Worm (Caenorhabditis elegans) whole organism, late embryonic: Measurements from ENCODE around the gene col-177.
A peak's percentile ranks its signal among the peaks of the same experiment; 100 is the strongest.

Source experiments
- C08G9.2 ChIP-seq: sonication (generic microtip); optimal IDR thresholded peaks from 2 replicates; lab custom pipeline; 2016; ENCODE audit warnings: mild to moderate bottlenecking, missing genetic modification characterization, moderate library complexity, missing compliant biosample characterization
- C38D4.7 ChIP-seq: fragments of 200-800 bp; sonication (Bioruptor generic); optimal IDR thresholded peaks from 2 replicates; lab custom pipeline; 2018; ENCODE audit warnings: mild to moderate bottlenecking, missing genetic modification characterization, moderate library complexity, missing compliant biosample characterization
- K02D7.2 ChIP-seq: sonication (generic microtip); optimal IDR thresholded peaks from 2 replicates; lab custom pipeline; 2017; ENCODE audit warnings: mild to moderate bottlenecking, missing genetic modification characterization, missing compliant biosample characterization
- T23F11.4 ChIP-seq: fragments of 200-800 bp; sonication (Bioruptor generic); optimal IDR thresholded peaks from 2 replicates; lab custom pipeline; 2018; ENCODE audit warnings: mild to moderate bottlenecking, missing genetic modification characterization, missing compliant biosample characterization
- ahr-1 ChIP-seq: sonication (generic microtip); optimal IDR thresholded peaks from 2 replicates; lab custom pipeline; 2016; ENCODE audit warnings: missing genetic modification characterization, missing compliant biosample characterization
- ceh-14 ChIP-seq: sonication (generic microtip); optimal IDR thresholded peaks from 2 replicates; lab custom pipeline; 2016; ENCODE audit warnings: missing genotype, missing genetic modification characterization, missing compliant biosample characterization
- ceh-22 ChIP-seq: sonication (generic microtip); optimal IDR thresholded peaks from 2 replicates; lab custom pipeline; 2017; ENCODE audit warnings: missing biosample characterization, missing genetic modification characterization
- ceh-24 ChIP-seq: sonication (generic microtip); optimal IDR thresholded peaks from 2 replicates; lab custom pipeline; 2016; ENCODE audit warnings: mild to moderate bottlenecking, missing genetic modification characterization, missing compliant biosample characterization
- ceh-34 ChIP-seq: sonication (generic microtip); optimal IDR thresholded peaks from 2 replicates; lab custom pipeline; 2016; ENCODE audit warnings: mild to moderate bottlenecking, missing genetic modification characterization, missing compliant biosample characterization
- ceh-45 ChIP-seq: fragments of 200-800 bp; sonication (Bioruptor generic); IDR thresholded peaks from 2 replicates; pipeline ENCODE4 v1.3.6; 2022; ENCODE audit warnings: missing genetic modification reagents, missing genetic modification characterization, missing compliant biosample characterization
- ceh-6 ChIP-seq: fragments of 200-800 bp; sonication (Bioruptor generic); optimal IDR thresholded peaks from 2 replicates; lab custom pipeline; 2018; ENCODE audit warnings: mild to moderate bottlenecking, missing genetic modification characterization, missing compliant biosample characterization
- ceh-9 ChIP-seq: sonication (generic microtip); optimal IDR thresholded peaks from 2 replicates; lab custom pipeline; 2016; ENCODE audit warnings: mild to moderate bottlenecking, missing genetic modification characterization, inconsistent platforms, missing compliant biosample characterization
- che-1 ChIP-seq: sonication (generic microtip); optimal IDR thresholded peaks from 2 replicates; lab custom pipeline; 2016; ENCODE audit warnings: mild to moderate bottlenecking, missing genetic modification characterization, missing compliant biosample characterization
- dmd-4 ChIP-seq: sonication (generic microtip); optimal IDR thresholded peaks from 2 replicates; lab custom pipeline; 2016; ENCODE audit warnings: borderline replicate concordance, missing genetic modification characterization, missing compliant biosample characterization
- dve-1 ChIP-seq: sonication (generic microtip); optimal IDR thresholded peaks from 2 replicates; lab custom pipeline; 2017; ENCODE audit warnings: antibody characterized with exemption, mild to moderate bottlenecking, missing genetic modification characterization, missing compliant biosample characterization
- elt-4 ChIP-seq: sonication (generic microtip); optimal IDR thresholded peaks from 2 replicates; lab custom pipeline; 2016; ENCODE audit warnings: missing genetic modification characterization, missing compliant biosample characterization
- eyg-1 ChIP-seq: sonication (generic microtip); optimal IDR thresholded peaks from 2 replicates; lab custom pipeline; 2016; ENCODE audit warnings: missing genotype, missing genetic modification characterization, missing compliant biosample characterization
- fax-1 ChIP-seq: sonication (generic microtip); optimal IDR thresholded peaks from 2 replicates; lab custom pipeline; 2016; ENCODE audit warnings: missing genotype, missing genetic modification characterization, missing compliant biosample characterization
- fkh-6 ChIP-seq: sonication (generic microtip); optimal IDR thresholded peaks from 2 replicates; lab custom pipeline; 2016; ENCODE audit warnings: missing genetic modification characterization, missing compliant biosample characterization
- gmeb-2 ChIP-seq: sonication (generic microtip); optimal IDR thresholded peaks from 2 replicates; lab custom pipeline; 2016; ENCODE audit warnings: missing genetic modification characterization, inconsistent platforms, missing compliant biosample characterization
- hlh-13 ChIP-seq: fragments of 200-800 bp; sonication (Bioruptor generic); optimal IDR thresholded peaks from 2 replicates; lab custom pipeline; 2018; ENCODE audit warnings: mild to moderate bottlenecking, missing genetic modification characterization, missing compliant biosample characterization
- hlh-15 ChIP-seq: sonication (generic microtip); optimal IDR thresholded peaks from 2 replicates; lab custom pipeline; 2016; ENCODE audit warnings: missing genetic modification characterization, missing compliant biosample characterization
- hlh-6 ChIP-seq: sonication (generic microtip); optimal IDR thresholded peaks from 2 replicates; lab custom pipeline; 2016; ENCODE audit warnings: missing genotype, missing genetic modification characterization, missing compliant biosample characterization
- hlh-8 ChIP-seq: sonication (generic microtip); optimal IDR thresholded peaks from 2 replicates; lab custom pipeline; 2016; ENCODE audit warnings: missing genotype, missing genetic modification characterization, missing compliant biosample characterization
- lin-11 ChIP-seq: fragments of 200-800 bp; sonication (Bioruptor generic); optimal IDR thresholded peaks from 2 replicates; lab custom pipeline; 2018; ENCODE audit warnings: mild to moderate bottlenecking, missing genetic modification characterization, missing compliant biosample characterization
- madf-2 ChIP-seq: sonication (generic microtip); optimal IDR thresholded peaks from 2 replicates; lab custom pipeline; 2017; ENCODE audit warnings: missing genetic modification characterization, missing compliant biosample characterization
- mec-3 ChIP-seq: sonication (generic microtip); optimal IDR thresholded peaks from 2 replicates; lab custom pipeline; 2016; ENCODE audit warnings: borderline replicate concordance, missing genetic modification characterization, missing compliant biosample characterization
- nfya-1 ChIP-seq: sonication (generic microtip); optimal IDR thresholded peaks from 2 replicates; lab custom pipeline; 2017; ENCODE audit warnings: missing genetic modification characterization, mild to moderate bottlenecking, missing compliant biosample characterization, antibody characterized with exemption, moderate library complexity
- nhr-232 ChIP-seq: sonication (generic microtip); optimal IDR thresholded peaks from 2 replicates; lab custom pipeline; 2016; ENCODE audit warnings: missing genetic modification characterization, missing compliant biosample characterization
- pag-3 ChIP-seq: sonication (generic microtip); optimal IDR thresholded peaks from 2 replicates; lab custom pipeline; 2016; ENCODE audit warnings: missing compliant biosample characterization, missing genetic modification characterization, borderline replicate concordance
- pat-9 ChIP-seq: fragments of 200-800 bp; sonication (Bioruptor generic); optimal IDR thresholded peaks from 2 replicates; lab custom pipeline; 2018; ENCODE audit warnings: mild to moderate bottlenecking, missing genetic modification characterization, moderate library complexity, missing compliant biosample characterization
- pha-2 ChIP-seq: sonication (generic microtip); optimal IDR thresholded peaks from 2 replicates; lab custom pipeline; 2017; ENCODE audit warnings: mild to moderate bottlenecking, missing genetic modification characterization, missing compliant biosample characterization
- pha-4 ChIP-seq: fragments of 150-350 bp; optimal IDR thresholded peaks from 2 replicates; lab custom pipeline; 2018; ENCODE audit warnings: missing biosample characterization, missing genetic modification reagents, missing genetic modification characterization
- pqm-1 ChIP-seq: sonication (generic microtip); optimal IDR thresholded peaks from 2 replicates; lab custom pipeline; 2016; ENCODE audit warnings: missing genetic modification characterization, missing compliant biosample characterization
- sox-2 ChIP-seq: fragments of 200-800 bp; sonication (Bioruptor generic); IDR thresholded peaks from 2 replicates; pipeline ENCODE4 v1.3.6; 2022; ENCODE audit warnings: missing genetic modification reagents, missing genetic modification characterization, missing compliant biosample characterization
- syd-9 ChIP-seq: sonication (generic microtip); optimal IDR thresholded peaks from 2 replicates; lab custom pipeline; 2016; ENCODE audit warnings: mild to moderate bottlenecking, missing genetic modification characterization, moderate library complexity, missing compliant biosample characterization
- tbx-7 ChIP-seq: sonication (generic microtip); optimal IDR thresholded peaks from 2 replicates; lab custom pipeline; 2016; ENCODE audit warnings: missing genotype, missing genetic modification characterization, missing compliant biosample characterization
- ttx-3 ChIP-seq: sonication (generic microtip); optimal IDR thresholded peaks from 2 replicates; lab custom pipeline; 2016; ENCODE audit warnings: missing genetic modification reagents, missing genetic modification characterization, missing compliant biosample characterization
- unc-3 ChIP-seq, 2 experiments: fragments of 200-800 bp in 1 of 2; sonication (Bioruptor generic) in 1 of 2; sonication (generic microtip) in 1 of 2; conservative IDR thresholded peaks in 1 of 2; optimal IDR thresholded peaks in 1 of 2; 2 replicates each; pipeline versions ENCODE4 v1.3.6 to Lab custom; 2016 to 2022; ENCODE audit warnings: missing compliant biosample characterization in 2 of 2, missing genetic modification characterization in 2 of 2, missing genetic modification reagents in 1 of 2
- unc-86 ChIP-seq: sonication (generic microtip); optimal IDR thresholded peaks from 2 replicates; lab custom pipeline; 2016; ENCODE audit warnings: missing genetic modification characterization, missing compliant biosample characterization
- zip-5 ChIP-seq: sonication (generic microtip); optimal IDR thresholded peaks from 2 replicates; lab custom pipeline; 2016; ENCODE audit warnings: missing genetic modification characterization, missing compliant biosample characterization
- ztf-16 ChIP-seq: sonication (generic microtip); optimal IDR thresholded peaks from 2 replicates; lab custom pipeline; 2017; ENCODE audit warnings: missing genetic modification characterization, missing compliant biosample characterization

The col-177 gene

ce11 chrX:10963453-10964046 is 38.1 kb downstream of the col-177 start, which contains the start of gene nas-10 (continued):
- TF ChIP-seq dve-1 (tag; lab: Kevin White, UChicago) (peak; percentile 40), sox-2 (GFP tag; lab: Robert Waterston, UW) (peak; percentile 51), pha-4 (tag; lab: Kevin White, UChicago) (no peak), ceh-9 (tag; lab: Kevin White, UChicago) (peak; percentile 75), C08G9.2 (tag; lab: Kevin White, UChicago) (peak; percentile 57), lin-11 (tag; lab: Kevin White, UChicago) (peak; percentile 73), mec-3 (no peak), pat-9 (tag; lab: Kevin White, UChicago) (peak; percentile 86), fkh-6 (peak; percentile 81), syd-9 (tag; lab: Kevin White, UChicago) (peak; percentile 82), ceh-6 (peak; percentile 80), pha-2 (tag; lab: Kevin White, UChicago) (peak; percentile 57), hlh-6 (tag; lab: Kevin White, UChicago) (peak; percentile 70), ztf-16 (tag; lab: Kevin White, UChicago) (peak; percentile 85), zip-5 (tag; lab: Kevin White, UChicago) (peak; percentile 58), C38D4.7 (GFP tag; lab: Kevin White, UChicago) (peak; percentile 73), K02D7.2 (tag; lab: Kevin White, UChicago) (peak; percentile 81), hlh-15 (tag; lab: Kevin White, UChicago) (peak; percentile 58), nhr-232 (tag; lab: Kevin White, UChicago) (peak; percentile 70), unc-86 (tag; lab: Kevin White, UChicago) (peak; percentile 73), pqm-1 (peak; percentile 49), che-1 (peak; percentile 84), pag-3 (tag; lab: Kevin White, UChicago) (peak; percentile 14), hlh-8 (tag; lab: Kevin White, UChicago) (peak; percentile 82)

- TF ChIP-seq ceh-45 (GFP tag; lab: Robert Waterston, UW) (no peak), hlh-8 (tag; lab: Kevin White, UChicago) (no peak), hlh-13 (GFP tag; lab: Kevin White, UChicago) (no peak), pqm-1 (no peak), gmeb-2 (tag; lab: Kevin White, UChicago) (no peak), nfya-1 (no peak), tbx-7 (tag; lab: Kevin White, UChicago) (no peak), C08G9.2 (tag; lab: Kevin White, UChicago) (no peak), ceh-22 (tag; lab: Kevin White, UChicago) (no peak)
These were observed 39.9 kb downstream of the col-177 start for ce11 chrX:10961724-10962123.

DNA sequence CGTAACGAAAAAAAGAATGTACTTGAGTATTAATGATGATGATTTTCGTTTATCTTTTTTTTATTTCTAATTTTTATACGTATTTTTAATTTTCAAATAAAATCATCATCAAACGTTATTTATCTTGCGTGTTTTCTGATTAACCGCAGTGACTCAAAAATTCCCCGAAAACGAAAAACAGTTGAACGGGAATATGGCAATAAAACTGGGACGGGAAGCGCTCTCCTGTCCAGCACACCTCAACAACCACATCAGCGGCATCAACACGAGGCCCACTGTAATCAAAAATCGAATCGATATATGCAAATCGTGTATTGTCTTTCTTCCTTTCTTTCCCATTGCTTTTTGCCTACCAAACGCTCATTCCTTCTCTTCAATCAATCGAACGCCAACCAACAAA is 42.5 kb downstream of the col-177 start, which contains the start of gene K09C8.2:
Gene K09C8.2, plus strand, starts transcription at position 301 of the 400 bp plus-strand sequence.
- TF ChIP-seq madf-2 (tag; lab: Kevin White, UChicago) (no peak), unc-3 (GFP tag; conservative IDR thresholded peaks at IDR 0.05; lab: Robert Waterston, UW) (no peak), unc-3 (tag; optimal IDR thresholded peaks at IDR 0.05; lab: Kevin White, UChicago) (no peak), K02D7.2 (tag; lab: Kevin White, UChicago) (no peak), ttx-3 (tag; lab: Kevin White, UChicago) (no peak), ceh-14 (tag; lab: Kevin White, UChicago) (no peak), hlh-6 (tag; lab: Kevin White, UChicago) (no peak), ceh-24 (no peak), dmd-4 (no peak), fkh-6 (no peak), T23F11.4 (no peak), ahr-1 (tag; lab: Kevin White, UChicago) (no peak), eyg-1 (tag; lab: Kevin White, UChicago) (no peak), unc-86 (tag; lab: Kevin White, UChicago) (no peak), tbx-7 (tag; lab: Kevin White, UChicago) (no peak), nhr-232 (tag; lab: Kevin White, UChicago) (no peak), ceh-34 (tag; lab: Kevin White, UChicago) (no peak), elt-4 (tag; lab: Kevin White, UChicago) (no peak), fax-1 (no peak)
